Worm (Caenorhabditis elegans): ENCODE measurements around the gene D1086.8.

DNA sequence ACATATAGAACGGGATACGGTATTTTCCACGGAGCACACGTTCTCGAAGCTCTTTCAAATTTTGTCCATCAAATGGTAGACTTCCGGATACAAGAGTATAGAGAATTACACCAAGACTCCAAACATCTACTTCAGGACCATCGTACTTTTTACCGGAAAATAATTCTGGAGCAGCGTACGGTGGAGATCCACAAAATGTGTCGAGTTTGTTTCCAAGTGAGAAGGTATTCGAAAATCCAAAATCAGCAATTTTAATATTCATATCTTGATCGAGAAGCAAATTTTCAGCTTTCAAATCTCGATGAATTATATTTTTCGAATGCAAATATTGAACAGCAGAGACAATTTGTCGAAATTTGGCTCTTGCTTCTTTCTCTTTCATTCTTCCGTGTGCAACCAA is 29.3 kb downstream of the D1086.8 start:
- TF ChIP-seq nhr-48 (tag; optimal IDR thresholded peaks at IDR 0.05) (no peak), nhr-42 (GFP tag; IDR thresholded peaks at IDR 0.05) (no peak), vab-7 (GFP tag; IDR thresholded peaks at IDR 0.05) (no peak), ces-1 (GFP tag; optimal IDR thresholded peaks at IDR 0.05) (no peak), nhr-11 (tag; optimal IDR thresholded peaks at IDR 0.05) (no peak), egl-27 (tag; optimal IDR thresholded peaks at IDR 0.05) (no peak), nhr-237 (tag; optimal IDR thresholded peaks at IDR 0.05) (no peak)
